Fruit fly (Drosophila melanogaster) whole organism: ENCODE data around the gene Sec24CD.

Experiments
- CG8478 ChIP-seq: fragments of >200 bp; optimal IDR thresholded peaks from 2 replicates; lab custom pipeline; 2018; ENCODE audit warnings: inconsistent platforms
- Dll ChIP-seq: fragments of >200 bp; optimal IDR thresholded peaks from 2 replicates; lab custom pipeline; 2017
- EcR ChIP-seq, 2 experiments: fragments of >200 bp; optimal IDR thresholded peaks; 2 replicates each; lab custom pipeline; 2017; ENCODE audit warnings: missing biosample characterization in 2 of 2, missing genetic modification characterization in 2 of 2, missing genetic modification reagents in 2 of 2
- pan ChIP-seq: fragments of >200 bp; optimal IDR thresholded peaks from 2 replicates; lab custom pipeline; 2017
- psq ChIP-seq: fragments of >200 bp; optimal IDR thresholded peaks from 2 replicates; lab custom pipeline; 2017
- usp ChIP-seq: fragments of >200 bp; optimal IDR thresholded peaks from 2 replicates; lab custom pipeline; 2017; ENCODE audit warnings: missing biosample characterization, missing genetic modification characterization, mixed read lengths

Sec24CD gene

DNA sequence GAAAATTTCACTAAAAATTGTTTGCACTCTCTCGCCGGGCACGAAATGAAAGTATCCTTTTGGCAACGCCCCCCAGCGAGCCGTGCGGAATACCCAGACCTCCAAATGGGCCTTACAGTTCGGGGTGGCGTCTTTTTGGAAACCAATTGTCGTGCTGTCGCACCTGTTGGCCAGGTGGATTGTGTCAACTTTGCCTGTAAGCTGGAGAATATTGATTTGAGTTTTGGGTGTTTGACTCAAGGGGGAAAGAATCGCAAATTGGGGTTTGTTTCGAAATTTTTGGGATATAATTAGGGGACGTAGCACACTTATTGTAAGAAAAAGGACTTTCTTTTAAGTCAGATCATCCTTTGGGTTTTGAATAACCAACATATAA lies 38.5 kb downstream of the Sec24CD start:
- TF ChIP-seq psq (lab: Kevin White, UChicago) (no peak), EcR (GFP tag; optimal IDR thresholded peaks at IDR 0.05; lab: Kevin White, UChicago) (no peak), Dll (lab: Kevin White, UChicago) (no peak), pan (no peak), usp (GFP tag; lab: Kevin White, UChicago) (no peak), CG8478 (lab: Kevin White, UChicago) (no peak)

DNA sequence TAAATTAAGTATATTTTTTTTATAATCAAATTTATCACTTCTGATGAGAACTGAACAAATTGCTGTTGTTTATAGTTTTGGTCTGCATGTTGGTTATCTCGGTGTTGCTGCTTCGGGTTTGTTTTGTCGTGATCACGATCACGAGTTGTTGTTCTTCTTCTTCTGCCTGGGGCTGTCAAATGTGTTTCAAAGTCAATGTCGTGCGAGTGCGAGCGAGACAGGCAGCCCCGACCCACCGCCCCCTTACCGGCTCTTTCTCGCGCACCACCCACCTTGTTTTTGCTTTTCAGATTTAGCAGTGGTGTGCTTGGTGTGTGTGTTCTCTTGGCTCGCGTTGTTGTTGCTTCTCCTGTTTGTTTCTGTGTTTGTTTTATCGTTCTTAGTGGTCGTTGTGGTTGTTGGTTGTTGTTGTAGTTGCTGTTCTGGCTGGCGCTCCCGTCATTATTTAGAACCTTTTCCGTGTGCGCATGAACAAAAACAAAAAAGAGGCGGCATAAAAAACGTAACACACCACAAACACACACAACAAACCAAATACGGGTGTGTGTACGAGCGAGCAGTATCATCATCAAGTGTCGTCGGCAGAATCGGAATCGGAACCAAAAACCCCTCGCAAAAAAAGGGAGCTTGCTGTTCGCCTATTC lies 39.0 kb downstream of the Sec24CD start, which contains the start of gene COX7AL2:
Gene COX7AL2 (minus strand): TSS at position 438 of the 644 bp plus-strand sequence.
- no peak for TF ChIP-seq usp (GFP tag; lab: Kevin White, UChicago)
- TF ChIP-seq EcR (GFP tag; optimal IDR thresholded peaks at IDR 0.05; lab: Kevin White, UChicago) = peak in 1 of 2 experiments; percentile 89
- no peak for TF ChIP-seq pan

DNA sequence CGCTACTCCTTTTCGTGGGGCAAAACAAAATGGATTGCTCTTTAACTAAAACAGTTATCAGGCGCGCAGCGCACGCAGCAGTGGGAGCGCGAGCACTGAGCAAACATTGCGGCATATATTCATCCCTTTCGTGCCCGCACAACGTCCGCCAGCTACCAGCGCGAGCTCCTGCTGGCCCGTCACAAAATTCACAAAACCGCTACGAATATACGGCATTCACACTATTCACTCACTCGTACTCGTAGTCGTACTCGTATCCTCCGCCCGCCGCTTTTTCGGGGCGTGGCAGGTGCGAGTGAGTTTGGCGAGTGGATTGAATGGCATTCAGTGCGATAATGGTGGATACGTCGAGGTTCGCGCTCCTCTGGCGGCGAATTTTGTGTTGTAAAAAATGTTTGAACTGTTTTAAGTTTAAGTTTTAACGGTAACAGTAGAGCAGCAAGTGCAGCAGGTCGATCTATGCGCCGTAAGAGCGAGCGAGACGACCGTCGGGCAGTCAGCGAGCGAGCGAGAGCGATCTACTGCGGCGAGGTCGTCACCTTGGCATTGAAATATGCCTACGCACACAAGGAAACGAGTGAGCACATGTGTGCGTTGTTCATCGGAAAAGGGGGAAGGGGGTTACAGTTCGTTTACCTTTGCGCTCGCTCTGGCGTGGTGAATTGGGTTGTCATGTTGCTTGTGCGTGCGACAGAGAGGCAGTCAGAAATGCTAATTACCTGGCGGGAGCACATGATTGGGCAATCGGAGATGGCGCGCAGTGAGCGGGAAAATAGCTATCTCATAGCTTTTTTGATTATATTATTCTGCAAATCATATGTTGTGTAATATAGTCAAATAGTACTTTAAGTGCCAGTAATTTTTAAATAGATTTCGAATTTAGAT lies 39.8 kb downstream of the Sec24CD start:
- TF ChIP-seq Dll (lab: Kevin White, UChicago) (peak; percentile 87), EcR (GFP tag; optimal IDR thresholded peaks at IDR 0.05; lab: Kevin White, UChicago) (peak; percentile 100), psq (lab: Kevin White, UChicago) (no peak), CG8478 (lab: Kevin White, UChicago) (peak; percentile 33)

DNA sequence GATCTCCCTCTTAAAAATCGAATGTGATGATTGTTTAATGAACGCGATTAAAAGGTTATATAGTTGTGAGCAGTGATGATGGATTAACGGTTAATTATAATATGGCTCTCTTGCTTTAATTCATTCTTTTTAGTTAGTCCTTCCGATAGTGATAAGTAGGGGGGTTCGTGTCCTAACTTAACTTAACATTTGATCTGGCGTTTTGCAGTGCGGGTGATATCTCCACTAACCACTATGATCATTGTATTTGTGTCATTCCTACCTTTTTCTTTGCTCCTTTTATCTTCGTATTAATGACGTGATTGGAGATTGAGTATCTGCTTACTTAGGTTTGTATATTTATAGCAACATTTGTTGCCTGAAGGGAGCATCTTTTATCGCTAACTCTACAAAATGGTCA lies 41.3 kb downstream of the Sec24CD start:
- no peak for TF ChIP-seq Dll (lab: Kevin White, UChicago)
- TF ChIP-seq psq (lab: Kevin White, UChicago) = no peak
- no peak for TF ChIP-seq CG8478 (lab: Kevin White, UChicago)
- TF ChIP-seq pan = no peak
- no peak for TF ChIP-seq usp (GFP tag; lab: Kevin White, UChicago)
- TF ChIP-seq EcR (GFP tag; optimal IDR thresholded peaks at IDR 0.05; lab: Kevin White, UChicago) = no peak

DNA sequence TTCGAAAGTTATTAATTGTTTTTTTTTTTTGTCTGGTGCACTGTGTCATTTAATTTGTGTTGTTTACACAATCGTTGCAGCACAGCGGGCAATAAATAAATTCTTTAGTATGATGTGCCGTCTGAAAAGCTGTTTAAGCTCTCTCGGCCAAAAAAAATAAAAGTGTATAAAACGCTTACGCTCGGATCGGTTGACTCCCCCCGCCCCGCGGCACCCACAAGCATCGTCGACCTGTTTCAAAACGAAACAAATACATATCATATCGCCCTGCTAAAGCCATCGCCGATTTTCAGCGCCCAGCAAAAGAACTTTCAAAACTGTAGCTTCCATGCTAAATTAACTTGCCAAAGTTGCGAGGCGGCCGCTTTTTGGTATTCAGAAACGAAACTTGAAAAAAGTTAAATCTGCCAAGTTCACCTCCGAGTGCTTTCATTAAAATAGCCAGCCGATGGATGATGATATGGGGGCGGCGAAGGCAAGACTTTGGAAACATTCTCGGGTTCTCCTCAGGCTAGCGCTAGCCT lies 42.3 kb downstream of the Sec24CD start:
- TF ChIP-seq pan (no peak), Dll (lab: Kevin White, UChicago) (no peak), usp (GFP tag; lab: Kevin White, UChicago) (no peak), EcR (GFP tag; optimal IDR thresholded peaks at IDR 0.05; lab: Kevin White, UChicago) (peak in 1 of 2 experiments; percentile 31), CG8478 (lab: Kevin White, UChicago) (no peak), psq (lab: Kevin White, UChicago) (no peak)

DNA sequence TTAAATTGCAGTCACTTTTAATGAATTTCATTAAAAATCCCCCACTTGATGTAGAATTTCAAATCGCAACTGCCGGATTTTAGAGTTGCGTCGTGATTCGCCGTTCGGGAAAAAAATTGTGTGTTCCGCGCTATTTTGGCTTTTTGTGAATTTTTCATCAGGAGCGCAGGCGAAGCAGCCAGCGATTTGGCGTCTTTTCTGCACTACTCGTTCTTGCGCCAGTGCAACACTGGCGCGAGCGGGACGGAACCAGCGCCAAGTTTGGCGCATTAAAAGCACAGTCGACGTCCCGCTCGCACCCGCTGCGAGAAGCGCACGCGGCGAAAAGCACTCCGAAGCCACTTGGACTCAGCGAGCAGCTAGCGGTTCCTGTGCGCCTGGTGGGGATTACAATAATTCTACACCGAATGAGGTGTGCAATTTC lies 43.3 kb downstream of the Sec24CD start:
- TF ChIP-seq psq (lab: Kevin White, UChicago) (no peak), EcR (GFP tag; optimal IDR thresholded peaks at IDR 0.05; lab: Kevin White, UChicago) (peak; percentile 25 to 69), CG8478 (lab: Kevin White, UChicago) (peak; percentile 50), pan (no peak), usp (GFP tag; lab: Kevin White, UChicago) (no peak), Dll (lab: Kevin White, UChicago) (peak; percentile 38)

DNA sequence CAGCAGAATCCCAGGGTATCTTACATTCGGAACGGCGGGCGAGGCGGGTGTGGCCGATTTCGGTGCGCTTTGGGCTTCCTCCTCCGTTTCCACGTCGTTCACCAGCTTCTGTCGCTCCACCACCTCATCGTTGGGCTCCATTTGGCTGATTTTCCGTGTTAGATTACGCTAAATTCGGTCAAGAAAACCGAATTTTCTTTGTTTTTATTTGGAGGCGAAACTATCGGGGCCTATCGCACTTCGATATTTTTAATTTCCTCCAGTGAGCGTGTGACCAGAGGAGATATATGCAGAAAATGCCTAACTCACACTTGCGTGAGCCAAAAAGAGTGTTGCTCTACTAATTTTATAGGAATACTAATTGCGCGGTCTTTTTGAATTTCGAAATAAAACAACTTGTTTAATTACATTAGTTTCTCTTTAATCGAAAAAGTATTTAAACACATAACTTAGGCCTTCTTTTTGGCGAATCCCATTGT lies 44.5 kb downstream of the Sec24CD start, which contains the start of gene CG10874:
Gene CG10874 (minus strand): TSS at position 264 of the 479 bp plus-strand sequence.
- TF ChIP-seq Dll (lab: Kevin White, UChicago) = no peak
- TF ChIP-seq usp (GFP tag; lab: Kevin White, UChicago) = no peak
- TF ChIP-seq pan = no peak

DNA sequence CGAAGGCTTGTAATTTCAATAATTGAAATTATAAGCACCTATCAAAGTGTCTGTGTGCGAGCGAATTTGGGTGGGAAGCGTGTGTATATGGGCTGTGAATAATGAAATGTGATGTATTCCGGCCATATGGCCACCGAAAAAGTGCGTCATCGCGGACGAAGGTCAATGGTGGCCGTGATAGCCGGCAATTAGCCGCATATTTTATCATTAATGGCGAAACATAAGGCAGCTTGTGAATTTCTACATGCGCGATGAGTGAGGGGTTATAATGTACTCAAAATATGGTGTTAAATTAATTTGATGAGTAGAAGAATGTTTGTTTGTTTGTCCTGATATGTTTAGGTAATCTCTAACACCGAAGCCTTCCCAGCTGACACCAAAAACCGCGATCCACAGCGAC lies 45.2 kb downstream of the Sec24CD start:
- TF ChIP-seq EcR (GFP tag; optimal IDR thresholded peaks at IDR 0.05; lab: Kevin White, UChicago) = no peak
- no peak for TF ChIP-seq pan
- TF ChIP-seq usp (GFP tag; lab: Kevin White, UChicago) = no peak
- no peak for TF ChIP-seq CG8478 (lab: Kevin White, UChicago)
- TF ChIP-seq psq (lab: Kevin White, UChicago) = no peak
- TF ChIP-seq Dll (lab: Kevin White, UChicago) = no peak

DNA sequence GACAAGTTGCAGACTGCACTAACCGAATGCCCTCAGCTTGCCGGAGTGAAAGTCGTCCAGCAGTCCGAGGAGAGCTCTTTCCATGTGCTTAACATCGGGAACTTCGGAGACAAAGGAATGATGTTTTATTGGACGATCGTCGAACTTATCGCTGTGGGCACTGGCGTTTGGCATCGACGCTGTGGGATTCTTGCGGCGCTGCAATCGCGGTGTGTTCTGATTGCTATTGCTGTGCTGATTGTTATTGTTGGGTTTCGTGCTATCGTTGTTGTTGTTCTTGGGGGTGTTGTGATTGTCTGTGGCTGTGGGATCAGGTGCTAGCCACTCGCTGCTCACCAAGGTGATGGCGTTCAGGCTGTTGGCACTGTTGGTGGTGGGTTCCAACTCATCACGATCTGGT lies 46.0 kb downstream of the Sec24CD start:
- TF ChIP-seq EcR (GFP tag; optimal IDR thresholded peaks at IDR 0.05; lab: Kevin White, UChicago) (no peak), CG8478 (lab: Kevin White, UChicago) (no peak), psq (lab: Kevin White, UChicago) (no peak), usp (GFP tag; lab: Kevin White, UChicago) (no peak), Dll (lab: Kevin White, UChicago) (no peak), pan (no peak)

DNA sequence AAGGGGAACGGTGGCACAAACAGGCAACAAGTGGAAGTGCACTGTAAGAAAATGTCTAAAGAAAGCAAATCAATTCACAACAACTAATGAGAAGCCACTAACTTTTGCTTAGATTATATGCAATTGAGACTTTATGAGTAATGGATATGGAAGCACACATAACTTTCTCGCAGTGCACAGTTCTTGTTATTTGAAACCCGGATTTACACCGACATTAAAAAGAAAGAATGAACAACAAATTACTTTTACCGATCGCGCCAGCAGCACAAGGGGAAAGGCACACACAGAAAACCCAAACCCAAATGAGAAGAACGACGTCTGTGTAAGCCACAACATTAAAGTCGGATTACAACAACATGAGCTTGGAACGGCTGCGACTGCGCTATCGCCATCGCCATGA lies 47.5 kb downstream of the Sec24CD start:
- no peak for TF ChIP-seq CG8478 (lab: Kevin White, UChicago)
- no peak for TF ChIP-seq psq (lab: Kevin White, UChicago)

DNA sequence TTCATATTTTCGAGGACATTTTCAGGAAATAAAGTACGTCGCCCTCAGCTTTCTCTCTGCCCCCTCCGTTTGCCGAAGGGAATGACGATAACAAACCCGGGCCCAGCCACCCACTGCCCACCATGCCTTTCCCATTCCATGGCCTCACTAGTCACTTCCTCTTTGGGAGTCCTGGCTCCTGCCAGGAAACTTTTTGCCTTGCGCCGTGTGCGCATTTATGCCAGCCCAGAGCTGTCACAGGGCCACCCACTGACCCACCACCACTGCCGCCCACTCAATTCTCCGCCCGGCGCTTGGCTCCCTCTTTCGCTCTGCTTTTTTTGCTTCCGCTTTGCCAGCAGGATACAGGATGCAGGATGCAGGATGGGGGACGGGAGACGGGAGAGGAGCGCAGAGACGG lies 49.2 kb downstream of the Sec24CD start:
- TF ChIP-seq usp (GFP tag; lab: Kevin White, UChicago) = no peak
- TF ChIP-seq CG8478 (lab: Kevin White, UChicago) = no peak
- no peak for TF ChIP-seq pan
- no peak for TF ChIP-seq Dll (lab: Kevin White, UChicago)
- no peak for TF ChIP-seq EcR (GFP tag; optimal IDR thresholded peaks at IDR 0.05; lab: Kevin White, UChicago)
- TF ChIP-seq psq (lab: Kevin White, UChicago) = no peak
